Fruit fly (Drosophila melanogaster) whole organism, embryonic: ENCODE data around the gene Bro.

ENCODE experiments used
- B-H2 ChIP-seq: fragments of 200-800 bp; sonication (Bioruptor generic); optimal IDR thresholded peaks from 2 replicates; lab custom pipeline; 2018; ENCODE audit warnings: missing biosample characterization, mild to moderate bottlenecking, missing genetic modification characterization
- CG10147 ChIP-seq: fragments of 200-800 bp; sonication (Bioruptor generic); optimal IDR thresholded peaks from 2 replicates; lab custom pipeline; 2019; ENCODE audit warnings: missing biosample characterization, mild to moderate bottlenecking, missing genetic modification characterization, moderate library complexity
- CG11093 ChIP-seq: fragments of 200-800 bp; sonication (Bioruptor generic); IDR thresholded peaks from 3 replicates; pipeline ENCODE4 v1.3.6; 2022; ENCODE audit warnings: missing biosample characterization, missing genetic modification characterization
- CG11398 ChIP-seq: fragments of 200-800 bp; sonication (Bioruptor generic); optimal IDR thresholded peaks from 2 replicates; lab custom pipeline; 2016; ENCODE audit warnings: missing biosample characterization, missing genetic modification characterization
- CG11504 ChIP-seq: fragments of 200-800 bp; sonication (Bioruptor generic); optimal IDR thresholded peaks from 3 replicates; lab custom pipeline; 2019; ENCODE audit warnings: missing biosample characterization, mild to moderate bottlenecking, missing genetic modification characterization, moderate library complexity
- CG11695 ChIP-seq: fragments of 200-800 bp; sonication (Bioruptor generic); IDR thresholded peaks from 3 replicates; pipeline ENCODE4 v1.3.6; 2022; ENCODE audit warnings: missing biosample characterization, missing genetic modification characterization
- CG12744 ChIP-seq: fragments of 200-800 bp; sonication (Bioruptor generic); optimal IDR thresholded peaks from 2 replicates; lab custom pipeline; 2016; ENCODE audit warnings: missing biosample characterization, missing genetic modification characterization
- CG13296 ChIP-seq: fragments of 200-800 bp; sonication (Bioruptor generic); optimal IDR thresholded peaks from 3 replicates; lab custom pipeline; 2018; ENCODE audit warnings: missing biosample characterization, mild to moderate bottlenecking, missing genetic modification characterization
- CG13775 ChIP-seq: fragments of 200-800 bp; sonication (Bioruptor generic); optimal IDR thresholded peaks from 3 replicates; lab custom pipeline; 2017; ENCODE audit warnings: missing biosample characterization, mild to moderate bottlenecking, missing genetic modification characterization
- CG14441 ChIP-seq: fragments of 200-800 bp; sonication (Bioruptor generic); IDR thresholded peaks from 2 replicates; pipeline ENCODE4 v1.3.6; 2022; ENCODE audit warnings: missing biosample characterization, missing genetic modification characterization
- CG15073 ChIP-seq: fragments of 200-800 bp; sonication (Bioruptor generic); optimal IDR thresholded peaks from 2 replicates; lab custom pipeline; 2016; ENCODE audit warnings: missing biosample characterization, missing genetic modification characterization
- CG15696 ChIP-seq: fragments of 200-800 bp; sonication (Bioruptor generic); optimal IDR thresholded peaks from 2 replicates; lab custom pipeline; 2019; ENCODE audit warnings: missing biosample characterization, mild to moderate bottlenecking, missing genetic modification characterization, moderate library complexity
- CG17328 ChIP-seq: fragments of 200-800 bp; sonication (Bioruptor generic); IDR thresholded peaks from 2 replicates; pipeline ENCODE4 v1.3.6; 2022; ENCODE audit warnings: missing biosample characterization, missing genetic modification characterization
- CG17912 ChIP-seq: fragments of 200-800 bp; sonication (Bioruptor generic); optimal IDR thresholded peaks from 2 replicates; lab custom pipeline; 2018; ENCODE audit warnings: missing biosample characterization, mild to moderate bottlenecking, missing genetic modification characterization
- CG18476 ChIP-seq: fragments of 200-800 bp; sonication (Bioruptor generic); optimal IDR thresholded peaks from 2 replicates; lab custom pipeline; 2016; ENCODE audit warnings: missing biosample characterization, mild to moderate bottlenecking, missing genetic modification characterization
- CG34224 ChIP-seq: fragments of 200-800 bp; sonication (Bioruptor generic); IDR thresholded peaks from 3 replicates; pipeline ENCODE4 v1.3.6; 2022; ENCODE audit warnings: missing biosample characterization, missing genetic modification characterization; ENCODE audit not compliant: partially characterized antibody
- CG3726 ChIP-seq: fragments of 200-800 bp; sonication (Bioruptor generic); IDR thresholded peaks from 3 replicates; pipeline ENCODE4, ENCODE4 v1.3.6; 2022; ENCODE audit warnings: missing biosample characterization, missing genetic modification characterization
- D19A ChIP-seq: fragments of 200-800 bp; optimal IDR thresholded peaks from 3 replicates; lab custom pipeline; 2019; ENCODE audit warnings: missing biosample characterization, mild to moderate bottlenecking, missing genetic modification characterization, moderate library complexity
- Deaf1 ChIP-seq: fragments of 200-800 bp; optimal IDR thresholded peaks from 3 replicates; lab custom pipeline; 2019; ENCODE audit warnings: missing biosample characterization, mild to moderate bottlenecking, missing genetic modification characterization, moderate library complexity
- Dref ChIP-seq: fragments of 200-800 bp; sonication (Bioruptor generic); IDR thresholded peaks from 2 replicates; pipeline ENCODE4 v1.3.6; 2022; ENCODE audit warnings: missing biosample characterization, missing genetic modification characterization
- Ets65A ChIP-seq: fragments of 200-800 bp; sonication (Bioruptor generic); peaks from one replicate; lab custom pipeline; 2016; ENCODE audit warnings: missing biosample characterization, missing genetic modification characterization
- HLH4C ChIP-seq: fragments of 200-800 bp; sonication (Bioruptor generic); IDR thresholded peaks from 3 replicates; pipeline ENCODE4 v1.3.6; 2022; ENCODE audit warnings: missing biosample characterization, missing genetic modification characterization; ENCODE audit not compliant: partially characterized antibody
- Hmr ChIP-seq: fragments of 200-800 bp; sonication (Bioruptor generic); optimal IDR thresholded peaks from 3 replicates; lab custom pipeline; 2017; ENCODE audit warnings: mild to moderate bottlenecking, missing biosample characterization, missing genetic modification reagents, missing genetic modification characterization
- Jarid2 ChIP-seq: fragments of 200-800 bp; sonication (Bioruptor generic); optimal IDR thresholded peaks from 3 replicates; lab custom pipeline; 2017; ENCODE audit warnings: mild to moderate bottlenecking, missing biosample characterization, missing genetic modification reagents, missing genetic modification characterization
- Lim3 ChIP-seq: fragments of 200-800 bp; sonication (Bioruptor generic); IDR thresholded peaks from 2 replicates; pipeline ENCODE4 v1.3.6; 2022; ENCODE audit warnings: missing biosample characterization, missing genetic modification characterization
- Med ChIP-seq: fragments of 200-800 bp; sonication (Bioruptor generic); peaks from one replicate; lab custom pipeline; 2016; ENCODE audit warnings: missing biosample characterization, missing genetic modification characterization, mild to moderate bottlenecking, inconsistent platforms, moderate library complexity
- Nf-YA ChIP-seq: fragments of 200-800 bp; sonication (Bioruptor generic); IDR thresholded peaks from 2 replicates; pipeline ENCODE4 v1.3.6; 2022; ENCODE audit warnings: missing biosample characterization, missing genetic modification characterization
- NfI ChIP-seq: fragments of 200-800 bp; sonication (Bioruptor generic); optimal IDR thresholded peaks from 3 replicates; lab custom pipeline; 2018; ENCODE audit warnings: missing biosample characterization, mild to moderate bottlenecking, missing genetic modification characterization, moderate library complexity
- Sry-δ ChIP-seq: fragments of 200-800 bp; sonication (Bioruptor generic); optimal IDR thresholded peaks from 2 replicates; lab custom pipeline; 2016; ENCODE audit warnings: missing biosample characterization, missing genetic modification characterization
- Tbp ChIP-seq: fragments of >200 bp; optimal IDR thresholded peaks from 2 replicates; lab custom pipeline; 2018; ENCODE audit warnings: missing biosample characterization, missing genetic modification characterization
- YL-1 ChIP-seq: fragments of 200-800 bp; sonication (Bioruptor generic); optimal IDR thresholded peaks from 3 replicates; lab custom pipeline; 2017; ENCODE audit warnings: missing biosample characterization, mild to moderate bottlenecking, missing genetic modification characterization
- ab ChIP-seq: fragments of 200-800 bp; sonication (Bioruptor generic); optimal IDR thresholded peaks from 2 replicates; lab custom pipeline; 2016; ENCODE audit warnings: missing biosample characterization, missing genetic modification characterization
- az2 ChIP-seq: fragments of 200-800 bp; sonication (Bioruptor generic); optimal IDR thresholded peaks from 3 replicates; lab custom pipeline; 2016; ENCODE audit warnings: missing biosample characterization, missing genetic modification characterization
- br ChIP-seq: fragments of >200 bp; optimal IDR thresholded peaks from 2 replicates; lab custom pipeline; 2017
- dm ChIP-seq: fragments of 200-800 bp; sonication (Bioruptor generic); optimal IDR thresholded peaks from 3 replicates; lab custom pipeline; 2016; ENCODE audit warnings: missing biosample characterization, missing genetic modification characterization
- fu2 ChIP-seq: fragments of 200-800 bp; sonication (Bioruptor generic); optimal IDR thresholded peaks from 2 replicates; lab custom pipeline; 2016; ENCODE audit warnings: missing biosample characterization, missing genetic modification characterization
- gem ChIP-seq: fragments of 200-800 bp; sonication (Bioruptor generic); optimal IDR thresholded peaks from 2 replicates; lab custom pipeline; 2019; ENCODE audit warnings: missing biosample characterization, mild to moderate bottlenecking, missing genetic modification characterization, moderate library complexity
- gt ChIP-seq: fragments of 200-800 bp; sonication (Bioruptor generic); IDR thresholded peaks from 2 replicates; pipeline ENCODE4 v1.3.6; 2022; ENCODE audit warnings: missing biosample characterization, missing genetic modification characterization
- hth ChIP-seq: fragments of >200 bp; optimal IDR thresholded peaks from 2 replicates; lab custom pipeline; 2017; ENCODE audit warnings: inconsistent platforms
- kah ChIP-seq: fragments of 200-800 bp; sonication (Bioruptor generic); optimal IDR thresholded peaks from 2 replicates; lab custom pipeline; 2018; ENCODE audit warnings: missing biosample characterization, mild to moderate bottlenecking, missing genetic modification characterization
- lab ChIP-seq: fragments of 200-800 bp; sonication (Bioruptor generic); optimal IDR thresholded peaks from 3 replicates; lab custom pipeline; 2017; ENCODE audit warnings: missing biosample characterization, missing genetic modification characterization, mild to moderate bottlenecking, moderate library complexity, missing genetic modification reagents
- luna ChIP-seq: fragments of 200-800 bp; sonication (Bioruptor generic); optimal IDR thresholded peaks from 2 replicates; lab custom pipeline; 2016; ENCODE audit warnings: missing biosample characterization, missing genetic modification characterization
- pnt ChIP-seq: fragments of 200-800 bp; sonication (Bioruptor generic); optimal IDR thresholded peaks from 3 replicates; lab custom pipeline; 2016; ENCODE audit warnings: missing biosample characterization, missing genetic modification characterization
- repo ChIP-seq: fragments of 200-800 bp; sonication (Bioruptor generic); optimal IDR thresholded peaks from 2 replicates; lab custom pipeline; 2016; ENCODE audit warnings: missing biosample characterization, missing genetic modification characterization
- sna ChIP-seq: fragments of 200-800 bp; sonication (Bioruptor generic); IDR thresholded peaks from 2 replicates; pipeline ENCODE4 v1.3.6; 2022; ENCODE audit warnings: missing biosample characterization, missing genetic modification characterization; ENCODE audit not compliant: partially characterized antibody
- sr ChIP-seq: fragments of 200-800 bp; sonication (Bioruptor generic); IDR thresholded peaks from 3 replicates; pipeline ENCODE4 v1.3.6; 2022; ENCODE audit warnings: missing biosample characterization, missing genetic modification characterization
- trem ChIP-seq: fragments of 200-800 bp; optimal IDR thresholded peaks from 3 replicates; lab custom pipeline; 2019; ENCODE audit warnings: missing biosample characterization, mild to moderate bottlenecking, missing genetic modification characterization, moderate library complexity
- ttk ChIP-seq: fragments of 200-800 bp; sonication (Bioruptor generic); IDR thresholded peaks from 2 replicates; pipeline ENCODE4 v2.1.2; 2022; ENCODE audit warnings: missing biosample characterization, missing genetic modification characterization
- tx ChIP-seq: fragments of 200-800 bp; sonication (Bioruptor generic); optimal IDR thresholded peaks from 2 replicates; lab custom pipeline; 2016; ENCODE audit warnings: missing biosample characterization, missing genetic modification characterization
- vvl ChIP-seq: fragments of 200-800 bp; sonication (Bioruptor generic); IDR thresholded peaks from 2 replicates; pipeline ENCODE4 v1.3.6; 2022; ENCODE audit warnings: missing biosample characterization, missing genetic modification characterization
- zf30C ChIP-seq: fragments of 200-800 bp; sonication (Bioruptor generic); optimal IDR thresholded peaks from 3 replicates; lab custom pipeline; 2018; ENCODE audit warnings: missing biosample characterization, mild to moderate bottlenecking, missing genetic modification characterization

Bro gene

DNA sequence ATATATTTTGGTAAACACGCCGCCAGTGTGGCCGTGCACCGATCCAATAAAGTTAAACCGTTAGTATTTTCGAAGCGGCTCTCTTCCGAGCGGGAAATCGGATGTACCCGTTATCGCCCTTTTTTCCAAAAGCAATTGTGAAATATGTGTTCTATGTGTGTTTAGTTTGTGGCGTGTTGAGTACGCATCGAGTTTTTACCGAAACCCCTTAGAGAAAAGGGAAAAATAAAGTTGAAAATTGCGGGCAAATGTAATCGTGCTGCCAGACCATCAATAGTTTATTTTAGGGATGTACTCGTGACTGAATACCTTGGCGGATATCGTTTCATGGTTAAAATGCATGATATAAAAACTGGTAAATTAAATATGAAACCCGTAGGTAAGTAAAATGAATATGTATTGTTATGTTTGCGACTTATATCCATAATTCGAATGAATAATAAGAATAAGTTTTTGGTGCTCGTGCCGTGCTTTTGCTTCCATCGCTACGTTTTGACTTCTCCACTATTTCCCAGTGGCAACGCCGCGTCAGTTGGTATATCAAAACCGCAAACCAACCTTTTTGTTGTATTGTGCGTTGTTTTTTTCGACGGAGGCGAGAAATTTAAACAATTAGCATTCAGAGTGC, 8.4 kb upstream of the Bro start, which contains the start of the genes Mettl2 and Bgb (continued):
- TF ChIP-seq repo (GFP tag; lab: Kevin White, UChicago) (peak; percentile 45), Deaf1 (tag; lab: Kevin White, UChicago) (peak; percentile 27), tx (peak; percentile 76), gem (tag; lab: Kevin White, UChicago) (peak; percentile 87), ttk (peak; percentile 80), luna (GFP tag; lab: Kevin White, UChicago) (peak; percentile 21), Sry-δ (GFP tag; lab: Kevin White, UChicago) (peak; percentile 96), Nf-YA (no peak), trem (peak; percentile 78), CG15696 (tag; lab: Kevin White, UChicago) (peak; percentile 89), dm (GFP tag; lab: Kevin White, UChicago) (peak; percentile 35), zf30C (no peak), CG11398 (no peak), Hmr (peak; percentile 63), B-H2 (GFP tag; lab: Kevin White, UChicago) (no peak), Ets65A (GFP tag; lab: Kevin White, UChicago) (peak; percentile 98), pnt (GFP tag; lab: Kevin White, UChicago) (peak; percentile 90), D19A (tag; lab: Kevin White, UChicago) (no peak), NfI (GFP tag; lab: Kevin White, UChicago) (peak; percentile 64), az2 (GFP tag; lab: Kevin White, UChicago) (peak; percentile 72), CG18476 (GFP tag; lab: Kevin White, UChicago) (peak; percentile 62), sna (GFP tag; lab: Robert Waterston, UW) (peak; percentile 69; the same call in 1 of the 2 replicates), CG10147 (peak; percentile 76), CG13775 (GFP tag; lab: Kevin White, UChicago) (peak; percentile 80), CG11695 (GFP tag; lab: Robert Waterston, UW) (peak; percentile 81; the same call in 2 of the 3 replicates), Dref (GFP tag; lab: Robert Waterston, UW) (no peak), CG17328 (peak; percentile 63), CG13296 (GFP tag; lab: Kevin White, UChicago) (peak; percentile 13), lab (GFP tag; lab: Kevin White, UChicago) (peak; percentile 78), Jarid2 (no peak), Med (GFP tag; lab: Kevin White, UChicago) (peak; percentile 94), Lim3 (GFP tag; lab: Robert Waterston, UW) (no peak), sr (no peak), kah (no peak), hth (lab: Kevin White, UChicago) (no peak), CG3726 (GFP tag; lab: Robert Waterston, UW) (peak; percentile 76; the same call in 2 of the 3 replicates), HLH4C (GFP tag; lab: Robert Waterston, UW) (peak; percentile 56; the same call in 2 of the 3 replicates), CG14441 (GFP tag; lab: Robert Waterston, UW) (peak; percentile 81), ab (GFP tag; lab: Kevin White, UChicago) (peak; percentile 49), CG11093 (GFP tag; lab: Robert Waterston, UW) (peak; percentile 49; the same call in 1 of the 3 replicates), CG15073 (GFP tag; lab: Kevin White, UChicago) (no peak), fu2 (GFP tag; lab: Kevin White, UChicago) (peak; percentile 71), CG17912 (GFP tag; lab: Kevin White, UChicago) (no peak), Tbp (GFP tag; lab: Kevin White, UChicago) (no peak), CG11504 (tag; lab: Kevin White, UChicago) (no peak), br (lab: Kevin White, UChicago) (no peak), gt (GFP tag; lab: Robert Waterston, UW) (no peak; the same call in 1 of the 2 replicates), CG12744 (GFP tag; lab: Kevin White, UChicago) (no peak), CG34224 (GFP tag; lab: Robert Waterston, UW) (peak; percentile 70), YL-1 (peak; percentile 58), vvl (GFP tag; lab: Robert Waterston, UW) (peak; percentile 81)
